Worm (Caenorhabditis elegans): ENCODE measurements around the gene T28C6.5.

The T28C6.5 gene

DNA sequence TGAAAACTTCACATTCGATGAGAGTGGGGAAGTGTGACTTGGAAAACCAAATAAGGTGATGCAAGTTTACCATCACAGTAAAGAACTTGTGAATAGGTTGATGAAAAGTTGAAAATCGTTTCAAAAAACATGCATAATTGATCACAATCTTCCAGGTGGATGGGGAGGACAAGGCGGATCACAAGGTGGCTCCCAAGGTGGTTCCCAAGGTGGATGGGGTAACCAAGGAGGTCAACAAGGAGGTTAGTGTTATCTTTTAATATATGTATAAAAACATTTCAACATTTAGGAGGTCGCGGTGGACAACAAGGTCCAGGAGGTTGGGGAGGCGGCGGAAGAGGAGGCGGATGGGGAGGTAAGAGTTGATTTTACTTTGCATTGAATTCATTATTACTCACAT lies 3.6 kb upstream of the T28C6.5 start, which contains the start of gene T28C6.10:
TSS of gene T28C6.10 (plus strand) at position 301 of the 400 bp plus-strand sequence.
- TF ChIP-seq egl-27 (tag; optimal IDR thresholded peaks at IDR 0.05) (no peak), dmd-4 (tag; optimal IDR thresholded peaks at IDR 0.05) (no peak), nhr-6 (tag; optimal IDR thresholded peaks at IDR 0.05) (no peak), nhr-77 (tag; optimal IDR thresholded peaks at IDR 0.05) (no peak), lin-13 (GFP tag; optimal IDR thresholded peaks at IDR 0.05) (no peak), nhr-11 (tag; optimal IDR thresholded peaks at IDR 0.05) (no peak), nhr-21 (tag; optimal IDR thresholded peaks at IDR 0.05) (no peak), nhr-23 (tag; optimal IDR thresholded peaks at IDR 0.05) (no peak), mdl-1 (tag; optimal IDR thresholded peaks at IDR 0.05) (no peak), unc-55 (GFP tag; optimal IDR thresholded peaks at IDR 0.05) (no peak), Y55F3AM.14 (GFP tag; optimal IDR thresholded peaks at IDR 0.05) (no peak)

DNA sequence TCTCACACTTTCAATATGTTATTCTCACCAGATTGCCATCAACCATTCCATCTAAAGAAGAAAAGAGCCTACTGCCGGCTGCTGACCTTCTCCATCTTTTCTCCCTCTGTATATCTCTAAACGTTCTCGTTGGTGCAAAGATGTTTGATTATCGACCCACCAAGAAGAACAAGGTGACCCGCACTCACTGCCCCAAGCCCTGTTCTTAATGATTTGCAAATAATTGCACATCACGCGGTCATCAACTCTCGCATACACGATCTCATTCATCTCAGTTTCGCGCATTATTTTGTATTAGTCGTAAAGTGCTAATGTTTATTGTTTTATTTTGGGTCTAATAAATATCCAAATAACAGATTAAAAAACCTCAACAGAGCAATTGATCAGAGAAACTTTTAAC lies 1.8 kb upstream of the T28C6.5 start:
- TF ChIP-seq R02D3.7 (tag; optimal IDR thresholded peaks at IDR 0.05) (no peak), mdl-1 (tag; optimal IDR thresholded peaks at IDR 0.05) (no peak), nhr-25 (tag; optimal IDR thresholded peaks at IDR 0.05) (peak; percentile 12)

DNA sequence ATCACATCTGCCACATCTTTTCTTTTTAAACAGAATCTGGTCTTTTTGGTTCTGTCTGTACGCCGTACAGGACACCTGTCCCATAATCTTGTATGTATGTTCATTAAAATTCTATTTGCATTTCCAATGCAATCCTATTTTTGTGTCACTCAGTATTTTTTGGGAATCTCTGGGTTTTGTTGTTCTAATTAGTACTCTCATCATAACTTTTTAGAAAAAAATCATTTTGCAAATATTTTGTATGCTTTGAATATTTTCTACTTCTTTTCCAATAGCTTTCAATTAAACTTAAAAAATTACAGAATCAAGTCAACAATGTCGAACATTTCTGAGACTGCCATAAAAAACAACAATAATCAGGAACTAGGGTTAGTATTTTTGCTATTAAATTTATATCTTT lies 1.2 kb upstream of the T28C6.5 start, which contains the start of gene T28C6.3:
TSS of gene T28C6.3 (plus strand) at position 301 of the 400 bp plus-strand sequence.
- no peak for TF ChIP-seq elt-3 (tag; optimal IDR thresholded peaks at IDR 0.05)
- TF ChIP-seq peb-1 (tag; optimal IDR thresholded peaks at IDR 0.05), result no peak
- no peak for TF ChIP-seq crh-2 (tag; optimal IDR thresholded peaks at IDR 0.05)
- no peak for TF ChIP-seq nhr-12 (tag; optimal IDR thresholded peaks at IDR 0.05)
- TF ChIP-seq nhr-10 (tag; optimal IDR thresholded peaks at IDR 0.05), result no peak
- no peak for TF ChIP-seq aly-2 (tag; optimal IDR thresholded peaks at IDR 0.05)
- no peak for TF ChIP-seq sma-3 (GFP tag; optimal IDR thresholded peaks at IDR 0.05)
- no peak for TF ChIP-seq sem-4 (tag; optimal IDR thresholded peaks at IDR 0.05)
- TF ChIP-seq egl-27 (tag; optimal IDR thresholded peaks at IDR 0.05), result no peak
- TF ChIP-seq lsy-2 (tag; optimal IDR thresholded peaks at IDR 0.05), result no peak
- TF ChIP-seq nhr-23 (tag; optimal IDR thresholded peaks at IDR 0.05), result no peak
- TF ChIP-seq ztf-1 (GFP tag; conservative IDR thresholded peaks at IDR 0.05), result no peak
- TF ChIP-seq alr-1 (tag; optimal IDR thresholded peaks at IDR 0.05), result no peak
- TF ChIP-seq nhr-6 (tag; optimal IDR thresholded peaks at IDR 0.05), result no peak
- no peak for TF ChIP-seq dmd-4 (tag; optimal IDR thresholded peaks at IDR 0.05)
- no peak for TF ChIP-seq lin-11 (tag; optimal IDR thresholded peaks at IDR 0.05)

DNA sequence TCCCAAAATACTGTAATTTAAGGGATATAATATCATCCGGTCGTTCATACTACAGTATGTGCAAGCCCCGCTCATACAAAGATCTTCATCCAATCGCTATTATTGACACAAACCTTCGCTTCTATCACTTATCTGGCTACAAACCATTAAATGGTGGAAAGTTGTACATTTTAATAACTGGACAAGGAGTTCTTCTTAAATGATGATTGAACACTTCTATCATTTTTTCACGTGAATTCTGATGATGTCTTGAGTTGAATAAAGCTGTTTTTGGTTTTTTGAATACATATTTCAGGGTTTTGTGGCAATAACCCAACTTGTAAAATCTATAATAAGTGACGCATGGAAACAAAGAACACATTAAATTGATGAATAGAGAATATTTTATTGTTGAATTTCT lies 1.4 kb downstream of the T28C6.5 start:
- TF ChIP-seq nhr-21 (tag; optimal IDR thresholded peaks at IDR 0.05) (peak; percentile 25), sma-3 (GFP tag; optimal IDR thresholded peaks at IDR 0.05) (peak; percentile 41), lin-13 (GFP tag; optimal IDR thresholded peaks at IDR 0.05) (peak; percentile 13), unc-39 (tag; optimal IDR thresholded peaks at IDR 0.05) (no peak), nhr-11 (tag; optimal IDR thresholded peaks at IDR 0.05) (no peak), fos-1 (tag; optimal IDR thresholded peaks at IDR 0.05) (peak; percentile 8), nhr-25 (tag; optimal IDR thresholded peaks at IDR 0.05) (peak; percentile 41), crh-2 (tag; optimal IDR thresholded peaks at IDR 0.05) (peak; percentile 24)

DNA sequence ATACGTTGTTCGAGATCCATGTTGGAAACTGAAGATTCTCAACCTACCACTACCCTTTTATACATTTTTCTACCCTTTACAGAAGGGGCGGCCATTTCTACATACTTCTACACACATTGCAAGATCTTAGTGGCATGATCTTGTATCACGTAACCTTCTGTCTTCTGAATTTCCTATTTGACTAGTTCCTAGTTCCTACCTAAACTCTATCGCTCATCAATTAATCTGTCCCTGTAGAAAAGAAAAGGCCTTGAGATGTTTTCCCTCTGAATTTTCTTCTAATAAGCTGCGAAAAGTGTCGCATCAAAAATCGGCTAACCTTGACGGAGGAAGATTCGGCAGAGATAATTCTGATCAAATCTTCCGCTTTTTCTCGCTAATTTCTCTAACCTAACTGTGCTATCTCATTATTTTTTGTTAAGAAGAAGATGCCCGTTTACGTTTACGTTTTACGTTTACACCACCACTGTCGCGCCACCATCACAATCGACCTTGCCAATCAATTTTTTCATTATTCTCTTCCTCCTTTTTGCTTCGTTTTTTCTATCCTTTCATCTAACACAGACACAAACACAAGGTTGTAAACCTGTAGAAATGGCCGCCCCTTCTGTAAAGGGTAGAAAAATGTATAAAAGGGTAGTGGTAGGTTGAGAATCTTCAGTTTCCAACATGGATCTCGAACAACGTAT lies 3.0 kb downstream of the T28C6.5 start, which contains the start of the genes col-117 and col-3:
TSS of gene col-117 (minus strand) at position 51 of the 689 bp plus-strand sequence.
TSS of gene col-3 (plus strand) at position 639 of the 689 bp plus-strand sequence.
- TF ChIP-seq blmp-1 (tag; optimal IDR thresholded peaks at IDR 0.05; ENCODE audit: insufficient read depth) (peak; percentile 11), fos-1 (tag; optimal IDR thresholded peaks at IDR 0.05) (peak; percentile 4), nhr-25 (tag; optimal IDR thresholded peaks at IDR 0.05) (peak; percentile 78), nhr-77 (tag; optimal IDR thresholded peaks at IDR 0.05) (no peak), Y55F3AM.14 (GFP tag; optimal IDR thresholded peaks at IDR 0.05) (no peak), zag-1 (tag; optimal IDR thresholded peaks at IDR 0.05) (no peak), sem-4 (tag; optimal IDR thresholded peaks at IDR 0.05) (peak; percentile 39), sma-9 (GFP tag; optimal IDR thresholded peaks at IDR 0.05) (peak; percentile 49), sma-9 (tag; optimal IDR thresholded peaks at IDR 0.05) (no peak), ZK546.5 (tag; optimal IDR thresholded peaks at IDR 0.05) (no peak), lsy-2 (tag; optimal IDR thresholded peaks at IDR 0.05) (peak in 1 of 2 experiments; percentile 3), C34F6.9 (tag; optimal IDR thresholded peaks at IDR 0.05) (peak; percentile 12), ztf-4 (tag; optimal IDR thresholded peaks at IDR 0.05) (no peak), unc-55 (GFP tag; optimal IDR thresholded peaks at IDR 0.05) (no peak), elt-3 (tag; optimal IDR thresholded peaks at IDR 0.05) (no peak), ceh-16 (tag; optimal IDR thresholded peaks at IDR 0.05) (peak; percentile 11), egl-27 (tag; optimal IDR thresholded peaks at IDR 0.05) (peak; percentile 56), ceh-82 (tag; optimal IDR thresholded peaks at IDR 0.05) (no peak), lin-13 (GFP tag; optimal IDR thresholded peaks at IDR 0.05) (no peak), gmeb-1 (tag; optimal IDR thresholded peaks at IDR 0.05) (peak; percentile 13), sma-3 (GFP tag; optimal IDR thresholded peaks at IDR 0.05) (peak; percentile 54), snpc-4 (tag; optimal IDR thresholded peaks at IDR 0.05) (no peak), crh-2 (tag; optimal IDR thresholded peaks at IDR 0.05) (peak; percentile 13), unc-39 (tag; optimal IDR thresholded peaks at IDR 0.05) (no peak), nhr-129 (tag; optimal IDR thresholded peaks at IDR 0.05) (peak; percentile 2)

All from whole organism, L2 larva.